Worm (Caenorhabditis elegans): Measurements from ENCODE around the gene gob-1.

- TF ChIP-seq pes-1 (GFP tag; IDR thresholded peaks at IDR 0.05): no peak
- TF ChIP-seq ama-1 (optimal IDR thresholded peaks at IDR 0.05): no peak
- no peak for TF ChIP-seq hmbx-1 (tag; optimal IDR thresholded peaks at IDR 0.05)
- no peak for TF ChIP-seq aly-1 (tag; optimal IDR thresholded peaks at IDR 0.05)
These were observed 28.4 kb upstream of the gob-1 start for ce11 chrX:15465050-15465449.

Measured in whole organism, early embryonic.